Fruit fly (Drosophila melanogaster) whole organism, embryonic: ENCODE results near the gene SCCRO.

ENCODE experiments used
- Adf1 ChIP-seq: fragments of 200-800 bp; sonication (Bioruptor generic); IDR thresholded peaks from 2 replicates; pipeline ENCODE4 v1.3.6; 2022; ENCODE audit warnings: missing biosample characterization, missing genetic modification characterization
- Antp ChIP-seq: fragments of 200-800 bp; sonication (Bioruptor generic); optimal IDR thresholded peaks from 3 replicates; lab custom pipeline; 2016; ENCODE audit warnings: missing biosample characterization, missing genetic modification characterization
- Atf-2 ChIP-seq: fragments of 200-800 bp; sonication (Bioruptor generic); optimal IDR thresholded peaks from 2 replicates; lab custom pipeline; 2016; ENCODE audit warnings: missing biosample characterization, missing genetic modification characterization
- Bdp1 ChIP-seq: fragments of 200-800 bp; sonication (Bioruptor generic); optimal IDR thresholded peaks from 3 replicates; lab custom pipeline; 2016; ENCODE audit warnings: missing biosample characterization, missing genetic modification characterization
- CG10147 ChIP-seq: fragments of 200-800 bp; sonication (Bioruptor generic); optimal IDR thresholded peaks from 2 replicates; lab custom pipeline; 2019; ENCODE audit warnings: missing biosample characterization, mild to moderate bottlenecking, missing genetic modification characterization, moderate library complexity
- CG10267 ChIP-seq: fragments of 200-800 bp; sonication (Bioruptor generic); optimal IDR thresholded peaks from 2 replicates; lab custom pipeline; 2018; ENCODE audit warnings: missing biosample characterization, mild to moderate bottlenecking, missing genetic modification characterization, moderate library complexity
- CG10959 ChIP-seq: fragments of 200-800 bp; sonication (Bioruptor generic); IDR thresholded peaks from 2 replicates; pipeline ENCODE4 v1.3.6; 2022; ENCODE audit warnings: missing biosample characterization, missing genetic modification characterization
- CG11085 ChIP-seq: fragments of 200-800 bp; sonication (Bioruptor generic); IDR thresholded peaks from 2 replicates; pipeline ENCODE4 v1.3.6; 2022; ENCODE audit warnings: missing biosample characterization, missing genetic modification characterization
- CG11504 ChIP-seq: fragments of 200-800 bp; sonication (Bioruptor generic); optimal IDR thresholded peaks from 3 replicates; lab custom pipeline; 2019; ENCODE audit warnings: missing biosample characterization, mild to moderate bottlenecking, missing genetic modification characterization, moderate library complexity
- CG11695 ChIP-seq: fragments of 200-800 bp; sonication (Bioruptor generic); IDR thresholded peaks from 3 replicates; pipeline ENCODE4 v1.3.6; 2022; ENCODE audit warnings: missing biosample characterization, missing genetic modification characterization
- CG12104 ChIP-seq: fragments of 200-800 bp; sonication (Bioruptor generic); optimal IDR thresholded peaks from 3 replicates; lab custom pipeline; 2016; ENCODE audit warnings: missing biosample characterization, missing genetic modification characterization
- CG12391 ChIP-seq: fragments of 200-800 bp; sonication (Bioruptor generic); optimal IDR thresholded peaks from 3 replicates; lab custom pipeline; 2018; ENCODE audit warnings: missing biosample characterization, mild to moderate bottlenecking, missing genetic modification characterization, moderate library complexity
- CG12769 ChIP-seq: fragments of 200-800 bp; sonication (Bioruptor generic); optimal IDR thresholded peaks from 2 replicates; lab custom pipeline; 2019; ENCODE audit warnings: missing biosample characterization, mild to moderate bottlenecking, missing genetic modification characterization, moderate library complexity
- CG14710 ChIP-seq: fragments of 200-800 bp; sonication (Bioruptor generic); optimal IDR thresholded peaks from 3 replicates; lab custom pipeline; 2019; ENCODE audit warnings: missing biosample characterization, mild to moderate bottlenecking, missing genetic modification characterization, moderate library complexity
- CG16813 ChIP-seq: fragments of 200-800 bp; sonication (Bioruptor generic); IDR thresholded peaks from 3 replicates; pipeline ENCODE4 v1.3.6; 2022; ENCODE audit warnings: missing biosample characterization, missing genetic modification characterization; ENCODE audit not compliant: partially characterized antibody
- CG18262 ChIP-seq: fragments of 200-800 bp; optimal IDR thresholded peaks from 3 replicates; lab custom pipeline; 2019; ENCODE audit warnings: missing biosample characterization, mild to moderate bottlenecking, missing genetic modification characterization, moderate library complexity
- CG18599 ChIP-seq: fragments of 200-800 bp; sonication (Bioruptor generic); optimal IDR thresholded peaks from 3 replicates; lab custom pipeline; 2017; ENCODE audit warnings: missing biosample characterization, missing genetic modification characterization, mild to moderate bottlenecking, moderate library complexity, missing genetic modification reagents
- CG18764 ChIP-seq: fragments of 200-800 bp; sonication (Bioruptor generic); optimal IDR thresholded peaks from 3 replicates; lab custom pipeline; 2016; ENCODE audit warnings: missing biosample characterization, missing genetic modification characterization
- CG2712 ChIP-seq: fragments of 200-800 bp; optimal IDR thresholded peaks from 3 replicates; lab custom pipeline; 2019; ENCODE audit warnings: missing biosample characterization, mild to moderate bottlenecking, missing genetic modification characterization, moderate library complexity
- CG31224 ChIP-seq: fragments of 200-800 bp; sonication (Bioruptor generic); IDR thresholded peaks from 2 replicates; pipeline ENCODE4 v1.3.6; 2022; ENCODE audit warnings: missing biosample characterization, missing genetic modification characterization
- CG34376 ChIP-seq: fragments of 200-800 bp; sonication (Bioruptor generic); optimal IDR thresholded peaks from 2 replicates; lab custom pipeline; 2018; ENCODE audit warnings: missing biosample characterization, mild to moderate bottlenecking, missing genetic modification characterization
- CG4404 ChIP-seq: fragments of 200-800 bp; sonication (Bioruptor generic); IDR thresholded peaks from 2 replicates; pipeline ENCODE4 v1.3.6; 2022; ENCODE audit warnings: missing biosample characterization, missing genetic modification characterization
- CG7987 ChIP-seq: fragments of 200-800 bp; sonication (Bioruptor generic); optimal IDR thresholded peaks from 2 replicates; lab custom pipeline; 2018; ENCODE audit warnings: missing biosample characterization, mild to moderate bottlenecking, missing genetic modification characterization, moderate library complexity
- CG9876 ChIP-seq: fragments of 200-800 bp; sonication (Bioruptor generic); optimal IDR thresholded peaks from 2 replicates; lab custom pipeline; 2016; ENCODE audit warnings: missing biosample characterization, missing genetic modification characterization
- CG9932 ChIP-seq: fragments of 200-800 bp; sonication (Bioruptor generic); IDR thresholded peaks from 2 replicates; pipeline ENCODE4 v1.3.6; 2022; ENCODE audit warnings: missing biosample characterization, missing genetic modification characterization
- Chrac-16 ChIP-seq: fragments of 200-800 bp; sonication (Bioruptor generic); optimal IDR thresholded peaks from 3 replicates; lab custom pipeline; 2016; ENCODE audit warnings: missing biosample characterization, missing genetic modification characterization
- D19A ChIP-seq: fragments of 200-800 bp; optimal IDR thresholded peaks from 3 replicates; lab custom pipeline; 2019; ENCODE audit warnings: missing biosample characterization, mild to moderate bottlenecking, missing genetic modification characterization, moderate library complexity
- ERR ChIP-seq: fragments of 200-800 bp; sonication (Bioruptor generic); optimal IDR thresholded peaks from 2 replicates; lab custom pipeline; 2016; ENCODE audit warnings: missing biosample characterization, missing genetic modification characterization
- Hey ChIP-seq: fragments of 200-800 bp; sonication (Bioruptor generic); optimal IDR thresholded peaks from 3 replicates; lab custom pipeline; 2018; ENCODE audit warnings: missing biosample characterization, mild to moderate bottlenecking, missing genetic modification characterization
- Hsf ChIP-seq: fragments of 200-800 bp; sonication (Bioruptor generic); optimal IDR thresholded peaks from 3 replicates; lab custom pipeline; 2016; ENCODE audit warnings: missing biosample characterization, missing genetic modification characterization
- Trl ChIP-seq, 3 experiments: fragments of >200 bp in 2 of 3; fragments of 200-800 bp in 1 of 3; sonication (Bioruptor generic) in 1 of 3; optimal IDR thresholded peaks; 2 replicates in 1 of 3; 3 replicates in 2 of 3; lab custom pipeline; 2016 to 2017; ENCODE audit warnings: missing biosample characterization in 1 of 3, missing genetic modification characterization in 1 of 3
- Xrp1 ChIP-seq: fragments of 200-800 bp; sonication (Bioruptor generic); IDR thresholded peaks from 2 replicates; pipeline ENCODE4 v1.3.6; 2022; ENCODE audit warnings: missing biosample characterization, missing genetic modification characterization
- ab ChIP-seq: fragments of 200-800 bp; sonication (Bioruptor generic); optimal IDR thresholded peaks from 2 replicates; lab custom pipeline; 2016; ENCODE audit warnings: missing biosample characterization, missing genetic modification characterization
- bcd ChIP-seq: fragments of 200-800 bp; sonication (Bioruptor generic); optimal IDR thresholded peaks from 2 replicates; lab custom pipeline; 2017; ENCODE audit warnings: missing biosample characterization, mild to moderate bottlenecking, missing genetic modification characterization
- cas ChIP-seq: fragments of 200-800 bp; sonication (Bioruptor generic); IDR thresholded peaks from 2 replicates; pipeline ENCODE4 v1.3.6; 2022; ENCODE audit warnings: missing biosample characterization, missing genetic modification characterization
- ci ChIP-seq: fragments of 200-800 bp; sonication (Bioruptor generic); IDR thresholded peaks from 3 replicates; pipeline ENCODE4 v1.3.6; 2022; ENCODE audit warnings: missing biosample characterization, missing genetic modification characterization
- corto ChIP-seq: fragments of 200-800 bp; sonication (Bioruptor generic); optimal IDR thresholded peaks from 2 replicates; lab custom pipeline; 2016; ENCODE audit warnings: missing biosample characterization, mild to moderate bottlenecking, missing genetic modification characterization, moderate library complexity
- fd64A ChIP-seq: fragments of 200-800 bp; sonication (Bioruptor generic); optimal IDR thresholded peaks from 3 replicates; lab custom pipeline; 2018; ENCODE audit warnings: missing biosample characterization, mild to moderate bottlenecking, missing genetic modification characterization
- gt ChIP-seq: fragments of 200-800 bp; sonication (Bioruptor generic); IDR thresholded peaks from 2 replicates; pipeline ENCODE4 v1.3.6; 2022; ENCODE audit warnings: missing biosample characterization, missing genetic modification characterization
- her ChIP-seq: fragments of 200-800 bp; sonication (Bioruptor generic); optimal IDR thresholded peaks from 2 replicates; lab custom pipeline; 2016; ENCODE audit warnings: missing biosample characterization, missing genetic modification characterization
- ind ChIP-seq: fragments of 200-800 bp; sonication (Bioruptor generic); optimal IDR thresholded peaks from 3 replicates; lab custom pipeline; 2016; ENCODE audit warnings: missing biosample characterization, missing genetic modification characterization
- ken ChIP-seq: fragments of 200-800 bp; sonication (Bioruptor generic); IDR thresholded peaks from 3 replicates; pipeline ENCODE4 v1.3.6; 2022; ENCODE audit warnings: missing biosample characterization, missing genetic modification characterization
- lab ChIP-seq: fragments of 200-800 bp; sonication (Bioruptor generic); optimal IDR thresholded peaks from 3 replicates; lab custom pipeline; 2017; ENCODE audit warnings: missing biosample characterization, missing genetic modification characterization, mild to moderate bottlenecking, moderate library complexity, missing genetic modification reagents
- lov ChIP-seq, 2 experiments: fragments of 200-800 bp in 1 of 2; fragments of >200 bp in 1 of 2; sonication (Bioruptor generic) in 1 of 2; IDR thresholded peaks in 1 of 2; optimal IDR thresholded peaks in 1 of 2; 2 replicates in 1 of 2; 3 replicates in 1 of 2; pipeline versions ENCODE4 v1.3.6 to Lab custom; 2017 to 2022; ENCODE audit warnings: missing biosample characterization in 1 of 2, missing genetic modification characterization in 1 of 2
- oc ChIP-seq: fragments of 200-800 bp; sonication (Bioruptor generic); optimal IDR thresholded peaks from 2 replicates; lab custom pipeline; 2018; ENCODE audit warnings: missing biosample characterization, mild to moderate bottlenecking, missing genetic modification characterization, moderate library complexity
- otp ChIP-seq: fragments of 200-800 bp; sonication (Bioruptor generic); IDR thresholded peaks from 3 replicates; pipeline ENCODE4, ENCODE4 v1.3.6; 2022; ENCODE audit warnings: missing biosample characterization, missing genetic modification characterization
- tgo ChIP-seq: fragments of 200-800 bp; sonication (Bioruptor generic); IDR thresholded peaks from 3 replicates; pipeline ENCODE4 v1.3.6; 2022; ENCODE audit warnings: missing biosample characterization, missing genetic modification characterization
- unpg ChIP-seq: fragments of 200-800 bp; sonication (Bioruptor generic); optimal IDR thresholded peaks from 3 replicates; lab custom pipeline; 2018; ENCODE audit warnings: missing biosample characterization, mild to moderate bottlenecking, missing genetic modification characterization, moderate library complexity
- vfl ChIP-seq: fragments of 200-800 bp; sonication (Bioruptor generic); optimal IDR thresholded peaks from 2 replicates; lab custom pipeline; 2016; ENCODE audit warnings: missing biosample characterization, missing genetic modification characterization

SCCRO gene

DNA sequence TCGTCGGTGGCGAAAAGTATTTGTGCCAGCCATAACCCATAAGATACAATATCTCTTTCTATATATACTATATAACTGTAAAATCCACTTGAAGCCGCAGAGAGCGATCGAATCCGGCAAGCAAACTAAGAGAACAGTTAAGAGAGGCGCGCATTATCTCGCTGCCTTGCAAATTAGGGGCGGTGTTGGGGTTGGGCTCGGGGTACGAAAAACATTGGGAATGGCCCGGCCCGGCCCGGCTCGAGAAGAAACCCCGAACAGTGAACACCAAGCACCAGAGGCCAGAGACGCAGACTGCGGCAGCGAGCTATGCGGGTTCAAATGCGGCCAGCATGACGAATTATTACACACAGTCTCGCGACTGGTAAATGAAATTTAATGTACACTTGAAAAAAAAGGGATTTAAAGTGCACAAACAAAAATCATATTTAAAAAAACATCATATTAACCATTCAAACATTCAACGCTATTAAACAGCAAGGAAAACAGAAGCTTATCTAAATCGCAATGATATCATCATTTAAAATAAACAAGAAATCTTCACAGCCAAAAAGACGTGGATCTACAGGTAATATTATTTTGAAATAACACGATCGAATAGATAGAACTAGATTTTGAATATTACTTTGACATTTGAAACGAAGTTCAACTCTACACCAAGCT is 30.7 kb upstream of the SCCRO start:
- TF ChIP-seq CG11504 (tag; lab: Kevin White, UChicago) (peak; percentile 76), CG7987 (GFP tag; lab: Kevin White, UChicago) (no peak), CG11695 (GFP tag; lab: Robert Waterston, UW) (peak; percentile 39; the same call in 1 of the 3 replicates), CG34376 (GFP tag; lab: Kevin White, UChicago) (no peak), CG12769 (peak; percentile 68), Chrac-16 (GFP tag; lab: Kevin White, UChicago) (peak; percentile 1), vfl (GFP tag; lab: Kevin White, UChicago) (no peak), tgo (GFP tag; lab: Robert Waterston, UW) (peak; percentile 63), CG9932 (GFP tag; lab: Robert Waterston, UW) (peak; percentile 55), Xrp1 (GFP tag; lab: Robert Waterston, UW) (peak; percentile 66), oc (tag; lab: Kevin White, UChicago) (peak; percentile 16), her (GFP tag; lab: Kevin White, UChicago) (no peak), CG10147 (GFP tag; lab: Kevin White, UChicago) (peak; percentile 32), ind (GFP tag; lab: Kevin White, UChicago) (peak; percentile 52), unpg (GFP tag; lab: Kevin White, UChicago) (no peak), ab (GFP tag; lab: Kevin White, UChicago) (no peak), ci (GFP tag; lab: Robert Waterston, UW) (peak; percentile 54; the same call in 2 of the 3 replicates), CG18262 (peak; percentile 79), Adf1 (peak; percentile 76), cas (GFP tag; lab: Robert Waterston, UW) (no peak), CG18764 (GFP tag; lab: Kevin White, UChicago) (no peak), ken (no peak), CG9876 (GFP tag; lab: Kevin White, UChicago) (peak; percentile 22), Hey (tag; lab: Kevin White, UChicago) (no peak), Atf-2 (peak; percentile 16), CG18599 (GFP tag; lab: Kevin White, UChicago) (peak; percentile 53), CG4404 (GFP tag; lab: Robert Waterston, UW) (peak; percentile 24; the same call in 1 of the 2 replicates), CG31224 (no peak), CG12391 (tag; lab: Kevin White, UChicago) (no peak), ERR (GFP tag; lab: Kevin White, UChicago) (no peak), CG16813 (GFP tag; lab: Robert Waterston, UW) (no peak), CG10267 (tag; lab: Kevin White, UChicago) (peak; percentile 46), Antp (GFP tag; lab: Kevin White, UChicago) (peak; percentile 27), corto (GFP tag; lab: Kevin White, UChicago) (no peak), gt (no peak), lab (GFP tag; lab: Kevin White, UChicago) (peak; percentile 39), otp (GFP tag; lab: Robert Waterston, UW) (0 out of 3 replicates have a peak, but pooled peaks have one; percentile 43), CG14710 (tag; lab: Kevin White, UChicago) (peak; percentile 74), CG10959 (GFP tag; lab: Robert Waterston, UW) (peak; percentile 24; the same call in 1 of the 2 replicates), Hsf (peak; percentile 2), CG12104 (peak; percentile 63), fd64A (GFP tag; lab: Kevin White, UChicago) (no peak), Bdp1 (GFP tag; lab: Kevin White, UChicago) (no peak), D19A (tag; lab: Kevin White, UChicago) (no peak), lov (optimal IDR thresholded peaks at IDR 0.05; lab: Kevin White, UChicago) (no peak), lov (GFP tag; IDR thresholded peaks at IDR 0.05; lab: Robert Waterston, UW) (0 out of 3 replicates have a peak, but pooled peaks have one; percentile 27), CG2712 (tag; lab: Kevin White, UChicago) (peak; percentile 61), CG11085 (GFP tag; lab: Robert Waterston, UW) (no peak), bcd (GFP tag; lab: Kevin White, UChicago) (peak; percentile 6), Trl (optimal IDR thresholded peaks at IDR 0.05; lab: Kevin White, UChicago) (peak; percentile 60 to 70), Trl (GFP tag; optimal IDR thresholded peaks at IDR 0.05; lab: Kevin White, UChicago) (peak; percentile 56)
